Worm (Caenorhabditis elegans): ENCODE measurements around the gene F53B7.7.

ce11 chrV:10960544-10960943 is 38.4 kb upstream of the F53B7.7 start, which contains the start of gene vps-36:
- TF ChIP-seq dao-5 (tag; optimal IDR thresholded peaks at IDR 0.05) (no peak), him-1 (tag; optimal IDR thresholded peaks at IDR 0.05) (no peak), W03F9.2 (tag; optimal IDR thresholded peaks at IDR 0.05) (no peak)

Measured in whole organism, L4/young adult.